Fruit fly (Drosophila melanogaster) whole organism, embryonic: ENCODE data around the gene CtBP.

ENCODE experiments used
- CG10462 ChIP-seq: fragments of 200-800 bp; sonication (Bioruptor generic); optimal IDR thresholded peaks from 2 replicates; lab custom pipeline; 2016; ENCODE audit warnings: missing biosample characterization, missing genetic modification characterization
- CG10654 ChIP-seq: fragments of 200-800 bp; sonication (Bioruptor generic); optimal IDR thresholded peaks from 2 replicates; lab custom pipeline; 2016; ENCODE audit warnings: missing biosample characterization, missing genetic modification characterization
- CG11696 ChIP-seq: fragments of 200-800 bp; sonication (Bioruptor generic); IDR thresholded peaks from 2 replicates; pipeline ENCODE4 v1.3.6; 2022; ENCODE audit warnings: missing biosample characterization, missing genetic modification characterization
- CG12659 ChIP-seq: fragments of 200-800 bp; sonication (Bioruptor generic); optimal IDR thresholded peaks from 3 replicates; lab custom pipeline; 2017; ENCODE audit warnings: mild to moderate bottlenecking, missing biosample characterization, missing genetic modification reagents, missing genetic modification characterization
- CG13287 ChIP-seq: fragments of 200-800 bp; sonication (Bioruptor generic); IDR thresholded peaks from 2 replicates; pipeline ENCODE4 v1.3.6; 2022; ENCODE audit warnings: missing biosample characterization, missing genetic modification characterization; ENCODE audit not compliant: partially characterized antibody
- CG13624 ChIP-seq: fragments of 200-800 bp; sonication (Bioruptor generic); optimal IDR thresholded peaks from 2 replicates; lab custom pipeline; 2016; ENCODE audit warnings: missing biosample characterization, missing genetic modification characterization
- CG13894 ChIP-seq: fragments of 200-800 bp; sonication (Bioruptor generic); optimal IDR thresholded peaks from 3 replicates; lab custom pipeline; 2018; ENCODE audit warnings: missing biosample characterization, mild to moderate bottlenecking, missing genetic modification characterization, moderate library complexity
- CG14710 ChIP-seq: fragments of 200-800 bp; sonication (Bioruptor generic); optimal IDR thresholded peaks from 3 replicates; lab custom pipeline; 2019; ENCODE audit warnings: missing biosample characterization, mild to moderate bottlenecking, missing genetic modification characterization, moderate library complexity
- CG15514 ChIP-seq: fragments of 200-800 bp; sonication (Bioruptor generic); optimal IDR thresholded peaks from 3 replicates; lab custom pipeline; 2017; ENCODE audit warnings: missing biosample characterization, missing genetic modification characterization, mild to moderate bottlenecking, moderate library complexity, missing genetic modification reagents
- CG17568 ChIP-seq: fragments of 200-800 bp; sonication (Bioruptor generic); optimal IDR thresholded peaks from 2 replicates; lab custom pipeline; 2018; ENCODE audit warnings: missing biosample characterization, mild to moderate bottlenecking, missing genetic modification characterization, moderate library complexity
- CG1832 ChIP-seq: fragments of 200-800 bp; sonication (Bioruptor generic); optimal IDR thresholded peaks from 2 replicates; lab custom pipeline; 2017; ENCODE audit warnings: missing biosample characterization, mild to moderate bottlenecking, missing genetic modification characterization, inconsistent platforms
- CG18764 ChIP-seq: fragments of 200-800 bp; sonication (Bioruptor generic); optimal IDR thresholded peaks from 3 replicates; lab custom pipeline; 2016; ENCODE audit warnings: missing biosample characterization, missing genetic modification characterization
- CG2129 ChIP-seq: fragments of 200-800 bp; sonication (Bioruptor generic); IDR thresholded peaks from 2 replicates; pipeline ENCODE4 v1.3.6; 2022; ENCODE audit warnings: missing biosample characterization, missing genetic modification characterization; ENCODE audit not compliant: partially characterized antibody
- CG33213 ChIP-seq: fragments of 200-800 bp; sonication (Bioruptor generic); optimal IDR thresholded peaks from 3 replicates; lab custom pipeline; 2016; ENCODE audit warnings: missing biosample characterization, missing genetic modification characterization
- CG4730 ChIP-seq: fragments of 200-800 bp; sonication (Bioruptor generic); IDR thresholded peaks from 2 replicates; pipeline ENCODE4 v1.3.6; 2022; ENCODE audit warnings: missing biosample characterization, missing genetic modification characterization
- CG7372 ChIP-seq: fragments of 200-800 bp; sonication (Bioruptor generic); IDR thresholded peaks from 2 replicates; pipeline ENCODE4 v1.3.6; 2022; ENCODE audit warnings: missing biosample characterization, missing genetic modification characterization
- CG7786 ChIP-seq: fragments of 200-800 bp; sonication (Bioruptor generic); optimal IDR thresholded peaks from 2 replicates; lab custom pipeline; 2016; ENCODE audit warnings: missing biosample characterization, missing genetic modification characterization
- CG8359 ChIP-seq: fragments of 200-800 bp; sonication (Bioruptor generic); optimal IDR thresholded peaks from 2 replicates; lab custom pipeline; 2017; ENCODE audit warnings: missing biosample characterization, mild to moderate bottlenecking, missing genetic modification characterization, borderline replicate concordance
- CG9727 ChIP-seq: fragments of 200-800 bp; sonication (Bioruptor generic); optimal IDR thresholded peaks from 3 replicates; lab custom pipeline; 2017; ENCODE audit warnings: missing biosample characterization, mild to moderate bottlenecking, missing genetic modification characterization
- CG9932 ChIP-seq: fragments of 200-800 bp; sonication (Bioruptor generic); IDR thresholded peaks from 2 replicates; pipeline ENCODE4 v1.3.6; 2022; ENCODE audit warnings: missing biosample characterization, missing genetic modification characterization
- CHES-1-like ChIP-seq: fragments of 200-800 bp; sonication (Bioruptor generic); optimal IDR thresholded peaks from 2 replicates; lab custom pipeline; 2016; ENCODE audit warnings: missing biosample characterization, missing genetic modification characterization
- Dll ChIP-seq: fragments of 200-800 bp; sonication (Bioruptor generic); IDR thresholded peaks from 4 replicates; pipeline ENCODE4 v1.3.6; 2022; ENCODE audit warnings: missing biosample characterization, missing genetic modification characterization; ENCODE audit not compliant: partially characterized antibody
- Dref ChIP-seq: fragments of 200-800 bp; sonication (Bioruptor generic); IDR thresholded peaks from 2 replicates; pipeline ENCODE4 v1.3.6; 2022; ENCODE audit warnings: missing biosample characterization, missing genetic modification characterization
- Hey ChIP-seq: fragments of 200-800 bp; sonication (Bioruptor generic); optimal IDR thresholded peaks from 3 replicates; lab custom pipeline; 2018; ENCODE audit warnings: missing biosample characterization, mild to moderate bottlenecking, missing genetic modification characterization
- Hsf ChIP-seq: fragments of 200-800 bp; sonication (Bioruptor generic); optimal IDR thresholded peaks from 3 replicates; lab custom pipeline; 2016; ENCODE audit warnings: missing biosample characterization, missing genetic modification characterization
- Mad ChIP-seq: fragments of 200-800 bp; sonication (Bioruptor generic); optimal IDR thresholded peaks from 2 replicates; lab custom pipeline; 2016; ENCODE audit warnings: missing biosample characterization, missing genetic modification characterization
- NC2β ChIP-seq: fragments of 200-800 bp; sonication (Bioruptor generic); optimal IDR thresholded peaks from 2 replicates; lab custom pipeline; 2016; ENCODE audit warnings: missing biosample characterization, missing genetic modification characterization
- Opbp ChIP-seq: fragments of 200-800 bp; sonication (Bioruptor generic); IDR thresholded peaks from 3 replicates; pipeline ENCODE4 v1.3.6; 2022; ENCODE audit warnings: missing biosample characterization, missing genetic modification characterization; ENCODE audit not compliant: partially characterized antibody
- Sry-δ ChIP-seq: fragments of 200-800 bp; sonication (Bioruptor generic); optimal IDR thresholded peaks from 2 replicates; lab custom pipeline; 2016; ENCODE audit warnings: missing biosample characterization, missing genetic modification characterization
- Trl ChIP-seq, 3 experiments: fragments of >200 bp in 2 of 3; fragments of 200-800 bp in 1 of 3; sonication (Bioruptor generic) in 1 of 3; optimal IDR thresholded peaks; 2 replicates in 1 of 3; 3 replicates in 2 of 3; lab custom pipeline; 2016 to 2017; ENCODE audit warnings: missing biosample characterization in 1 of 3, missing genetic modification characterization in 1 of 3
- Xrp1 ChIP-seq: fragments of 200-800 bp; sonication (Bioruptor generic); IDR thresholded peaks from 2 replicates; pipeline ENCODE4 v1.3.6; 2022; ENCODE audit warnings: missing biosample characterization, missing genetic modification characterization
- ab ChIP-seq: fragments of 200-800 bp; sonication (Bioruptor generic); optimal IDR thresholded peaks from 2 replicates; lab custom pipeline; 2016; ENCODE audit warnings: missing biosample characterization, missing genetic modification characterization
- amos ChIP-seq: fragments of 200-800 bp; sonication (Bioruptor generic); IDR thresholded peaks from 2 replicates; pipeline ENCODE4 v1.3.6; 2022; ENCODE audit warnings: missing biosample characterization, missing genetic modification characterization; ENCODE audit not compliant: partially characterized antibody
- bbx ChIP-seq: fragments of 200-800 bp; sonication (Bioruptor generic); IDR thresholded peaks from 2 replicates; pipeline ENCODE4 v1.3.6; 2022; ENCODE audit warnings: missing biosample characterization, missing genetic modification characterization; ENCODE audit not compliant: partially characterized antibody
- cg ChIP-seq: fragments of 200-800 bp; sonication (Bioruptor generic); optimal IDR thresholded peaks from 3 replicates; lab custom pipeline; 2019; ENCODE audit warnings: missing biosample characterization, mild to moderate bottlenecking, missing genetic modification characterization, moderate library complexity
- corto ChIP-seq: fragments of 200-800 bp; sonication (Bioruptor generic); optimal IDR thresholded peaks from 2 replicates; lab custom pipeline; 2016; ENCODE audit warnings: missing biosample characterization, mild to moderate bottlenecking, missing genetic modification characterization, moderate library complexity
- disco-r ChIP-seq: fragments of 200-800 bp; sonication (Bioruptor generic); optimal IDR thresholded peaks from 2 replicates; lab custom pipeline; 2016; ENCODE audit warnings: missing biosample characterization, missing genetic modification characterization
- dmrt11E ChIP-seq: fragments of 200-800 bp; sonication (Bioruptor generic); optimal IDR thresholded peaks from 3 replicates; lab custom pipeline; 2018; ENCODE audit warnings: missing biosample characterization, mild to moderate bottlenecking, missing genetic modification characterization, moderate library complexity
- her ChIP-seq: fragments of 200-800 bp; sonication (Bioruptor generic); optimal IDR thresholded peaks from 2 replicates; lab custom pipeline; 2016; ENCODE audit warnings: missing biosample characterization, missing genetic modification characterization
- lbe ChIP-seq: fragments of 200-800 bp; sonication (Bioruptor generic); optimal IDR thresholded peaks from 2 replicates; lab custom pipeline; 2016; ENCODE audit warnings: missing biosample characterization, mild to moderate bottlenecking, missing genetic modification characterization
- peb ChIP-seq: fragments of 200-800 bp; sonication (Bioruptor generic); IDR thresholded peaks from 2 replicates; pipeline ENCODE4 v1.3.6; 2022; ENCODE audit warnings: missing biosample characterization, missing genetic modification characterization
- pfk ChIP-seq: fragments of 200-800 bp; sonication (Bioruptor generic); optimal IDR thresholded peaks from 2 replicates; lab custom pipeline; 2018; ENCODE audit warnings: missing biosample characterization, mild to moderate bottlenecking, missing genetic modification characterization, moderate library complexity
- prd ChIP-seq, 3 experiments: fragments of >200 bp in 2 of 3; fragments of 200-800 bp in 1 of 3; sonication (Bioruptor generic) in 1 of 3; optimal IDR thresholded peaks in 2 of 3; IDR thresholded peaks in 1 of 3; 2 replicates in 2 of 3; 3 replicates in 1 of 3; pipeline versions ENCODE4 v1.3.6 to Lab custom; 2017 to 2022; ENCODE audit warnings: missing biosample characterization in 1 of 3, missing genetic modification characterization in 1 of 3
- pzg ChIP-seq: fragments of 200-800 bp; sonication (Bioruptor generic); optimal IDR thresholded peaks from 3 replicates; lab custom pipeline; 2018; ENCODE audit warnings: missing biosample characterization, mild to moderate bottlenecking, missing genetic modification characterization, moderate library complexity
- stc ChIP-seq: fragments of 200-800 bp; sonication (Bioruptor generic); IDR thresholded peaks from 2 replicates; pipeline ENCODE4 v1.3.6; 2022; ENCODE audit warnings: missing biosample characterization, missing genetic modification characterization
- trem ChIP-seq: fragments of 200-800 bp; optimal IDR thresholded peaks from 3 replicates; lab custom pipeline; 2019; ENCODE audit warnings: missing biosample characterization, mild to moderate bottlenecking, missing genetic modification characterization, moderate library complexity
- vfl ChIP-seq: fragments of 200-800 bp; sonication (Bioruptor generic); optimal IDR thresholded peaks from 2 replicates; lab custom pipeline; 2016; ENCODE audit warnings: missing biosample characterization, missing genetic modification characterization
- yki ChIP-seq: fragments of >200 bp; optimal IDR thresholded peaks from 3 replicates; lab custom pipeline; 2018

The CtBP gene

DNA sequence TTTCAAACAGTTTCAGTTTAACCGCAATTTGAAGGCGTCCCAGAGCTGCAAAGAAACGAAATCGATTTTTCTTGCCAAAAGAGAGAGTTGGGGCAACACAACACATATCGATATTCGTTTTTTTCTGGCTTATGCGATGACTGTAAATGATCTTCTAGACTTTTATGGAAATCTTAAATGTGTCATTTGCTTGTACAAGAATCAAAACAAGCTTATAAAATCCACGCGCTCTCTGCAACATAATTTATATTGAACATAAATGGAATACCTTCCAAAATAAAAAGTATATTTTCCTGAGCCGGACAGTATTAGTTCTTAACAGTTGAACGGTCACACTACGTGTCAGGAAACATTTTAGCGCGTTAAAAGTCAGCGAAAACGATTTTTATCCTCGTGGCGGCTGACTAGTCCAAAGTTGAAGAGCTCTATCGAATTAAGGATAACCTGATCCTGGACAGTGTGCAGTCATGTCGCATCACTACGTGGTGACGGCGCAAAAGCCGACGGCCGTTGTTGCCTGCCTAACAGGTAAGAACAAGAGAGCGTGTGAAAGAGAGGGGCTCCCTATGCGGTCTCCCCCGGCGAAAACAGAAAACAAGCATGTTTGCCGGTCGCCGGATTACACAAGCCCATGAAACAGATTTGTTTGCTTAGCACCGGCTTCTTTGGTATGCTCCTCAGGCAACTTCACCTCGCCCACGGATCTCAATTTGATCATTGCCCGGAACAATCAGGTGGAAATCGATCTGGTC, 40.7 kb downstream of the CtBP start, which contains the start of gene pic (continued):
- TF ChIP-seq CG9727 (GFP tag; lab: Kevin White, UChicago) (no peak), amos (GFP tag; lab: Robert Waterston, UW) (peak; percentile 75), CG8359 (no peak), CG10462 (GFP tag; lab: Kevin White, UChicago) (no peak), CG15514 (GFP tag; lab: Kevin White, UChicago) (peak; percentile 13), Mad (peak; percentile 22), Xrp1 (no peak), lbe (GFP tag; lab: Kevin White, UChicago) (no peak), CG13624 (GFP tag; lab: Kevin White, UChicago) (no peak), NC2β (GFP tag; lab: Kevin White, UChicago) (peak; percentile 16), Dref (peak; percentile 90), corto (no peak), yki (lab: Kevin White, UChicago) (no peak), vfl (GFP tag; lab: Kevin White, UChicago) (no peak), bbx (GFP tag; lab: Robert Waterston, UW) (peak; percentile 74), Opbp (GFP tag; lab: Robert Waterston, UW) (peak; percentile 71), CG14710 (tag; lab: Kevin White, UChicago) (peak; percentile 76), CG2129 (peak; percentile 69), pfk (GFP tag; lab: Kevin White, UChicago) (no peak), Sry-δ (GFP tag; lab: Kevin White, UChicago) (peak; percentile 85), CG13287 (GFP tag; lab: Robert Waterston, UW) (peak; percentile 87), her (GFP tag; lab: Kevin White, UChicago) (no peak), CG17568 (GFP tag; lab: Kevin White, UChicago) (no peak), Hsf (peak; percentile 9), CG13894 (tag; lab: Kevin White, UChicago) (no peak), Hey (no peak), CG33213 (GFP tag; lab: Kevin White, UChicago) (peak; percentile 37), CG1832 (GFP tag; lab: Kevin White, UChicago) (no peak), ab (GFP tag; lab: Kevin White, UChicago) (no peak), prd (optimal IDR thresholded peaks at IDR 0.05; lab: Kevin White, UChicago) (no peak), prd (GFP tag; IDR thresholded peaks at IDR 0.05; lab: Robert Waterston, UW) (no peak), dmrt11E (tag; lab: Kevin White, UChicago) (peak; percentile 11), peb (GFP tag; lab: Robert Waterston, UW) (no peak), CG4730 (GFP tag; lab: Robert Waterston, UW) (no peak), Trl (optimal IDR thresholded peaks at IDR 0.05; lab: Kevin White, UChicago) (peak; percentile 21 to 46), Trl (GFP tag; optimal IDR thresholded peaks at IDR 0.05; lab: Kevin White, UChicago) (peak; percentile 30), cg (GFP tag; lab: Kevin White, UChicago) (no peak), CG12659 (GFP tag; lab: Kevin White, UChicago) (peak; percentile 31), CG7372 (GFP tag; lab: Robert Waterston, UW) (no peak), disco-r (GFP tag; lab: Kevin White, UChicago) (no peak), CG9932 (GFP tag; lab: Robert Waterston, UW) (no peak), stc (GFP tag; lab: Robert Waterston, UW) (peak; percentile 56; the same call in 1 of the 2 replicates), CG11696 (GFP tag; lab: Robert Waterston, UW) (no peak), CG7786 (GFP tag; lab: Kevin White, UChicago) (no peak), Dll (GFP tag; lab: Robert Waterston, UW) (peak; percentile 89), CHES-1-like (peak; percentile 37), trem (tag; lab: Kevin White, UChicago) (peak; percentile 79), pzg (GFP tag; lab: Kevin White, UChicago) (peak; percentile 77), CG18764 (GFP tag; lab: Kevin White, UChicago) (no peak), CG10654 (GFP tag; lab: Kevin White, UChicago) (no peak)
